Worm (Caenorhabditis elegans): ENCODE measurements around the gene aakg-3.

- no peak for TF ChIP-seq tbx-2 (tag; optimal IDR thresholded peaks at IDR 0.05)
- no peak for TF ChIP-seq lin-11 (tag; optimal IDR thresholded peaks at IDR 0.05)
- TF ChIP-seq pat-9 (tag; optimal IDR thresholded peaks at IDR 0.05): no peak
- TF ChIP-seq unc-55 (GFP tag; optimal IDR thresholded peaks at IDR 0.05): no peak
- TF ChIP-seq dmd-4 (tag; optimal IDR thresholded peaks at IDR 0.05; ENCODE audit: borderline replicate concordance): no peak
- no peak for TF ChIP-seq ets-4 (tag; optimal IDR thresholded peaks at IDR 0.05)
- TF ChIP-seq ceh-31 (tag; optimal IDR thresholded peaks at IDR 0.05): no peak
Measured at ce11 chrX:2927576-2927975, 48.7 kb upstream of the aakg-3 start.
